Worm (Caenorhabditis elegans) whole organism, L2 larva: Measurements from ENCODE around the gene C18D4.12.

Experiments used
- ama-1 ChIP-seq: fragments of 150-350 bp; optimal IDR thresholded peaks from 2 replicates; lab custom pipeline; 2018; ENCODE audit warnings: inconsistent platforms
- lsy-2 ChIP-seq, 2 experiments: fragments of 150-350 bp in 1 of 2; sonication (generic microtip) in 1 of 2; optimal IDR thresholded peaks; 2 replicates each; lab custom pipeline; 2014 to 2017; ENCODE audit warnings: missing biosample characterization in 2 of 2, missing genetic modification characterization in 2 of 2
- skn-1 ChIP-seq: sonication (generic microtip); optimal IDR thresholded peaks from 2 replicates; lab custom pipeline; 2017; ENCODE audit warnings: missing biosample characterization, missing genetic modification characterization

DNA sequence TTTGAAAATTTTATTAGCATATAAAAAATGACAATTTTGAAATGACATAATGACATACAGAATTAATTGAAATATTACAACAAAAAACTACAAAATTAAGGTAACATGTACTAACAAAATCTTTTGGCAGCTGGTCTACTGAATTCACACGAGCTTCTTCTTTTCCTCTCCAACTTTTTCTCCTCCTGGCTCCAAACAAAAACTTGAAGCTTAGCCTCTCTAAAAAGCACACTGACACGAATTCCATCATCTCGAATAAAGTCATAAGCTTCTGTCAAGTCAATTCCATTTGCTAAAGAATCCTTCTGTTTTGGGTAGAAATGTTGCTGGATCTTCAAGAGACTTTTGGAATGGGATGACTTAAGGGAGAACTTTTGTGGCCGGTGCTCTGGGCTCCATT lies 21.0 kb upstream of the C18D4.12 start:
- TF ChIP-seq skn-1 (no peak), ama-1 (lab: Kevin White, UChicago) (no peak), lsy-2 (tag; optimal IDR thresholded peaks at IDR 0.05; lab: Kevin White, UChicago) (no peak)
